Fruit fly (Drosophila melanogaster) whole organism, adult: ENCODE data around the gene SkpD.

Source experiments
- CG11617 ChIP-seq: fragments of 200-800 bp; sonication (Bioruptor generic); optimal IDR thresholded peaks from 2 replicates; lab custom pipeline; 2017; ENCODE audit warnings: mild to moderate bottlenecking, missing biosample characterization, missing genetic modification reagents, missing genetic modification characterization
- CG12768 ChIP-seq: fragments of 200-800 bp; sonication (Bioruptor generic); optimal IDR thresholded peaks from 2 replicates; lab custom pipeline; 2017; ENCODE audit warnings: missing biosample characterization, missing genetic modification characterization, mild to moderate bottlenecking, moderate library complexity, missing genetic modification reagents
- CG14711 ChIP-seq: fragments of 200-800 bp; sonication (Bioruptor generic); optimal IDR thresholded peaks from 2 replicates; lab custom pipeline; 2018; ENCODE audit warnings: missing biosample characterization, mild to moderate bottlenecking, missing genetic modification characterization, moderate library complexity
- CG1620 ChIP-seq: fragments of 200-800 bp; sonication (Bioruptor generic); optimal IDR thresholded peaks from 2 replicates; lab custom pipeline; 2016; ENCODE audit warnings: missing biosample characterization, missing genetic modification characterization
- CG33017 ChIP-seq: fragments of 200-800 bp; sonication (Bioruptor generic); optimal IDR thresholded peaks from 2 replicates; lab custom pipeline; 2018; ENCODE audit warnings: missing biosample characterization, mild to moderate bottlenecking, missing genetic modification characterization, moderate library complexity
- CG5204 ChIP-seq: fragments of 200-800 bp; sonication (Bioruptor generic); optimal IDR thresholded peaks from 2 replicates; lab custom pipeline; 2016; ENCODE audit warnings: missing biosample characterization, missing genetic modification characterization
- CG7045 ChIP-seq: fragments of 200-800 bp; sonication (Bioruptor generic); optimal IDR thresholded peaks from 2 replicates; lab custom pipeline; 2017; ENCODE audit warnings: missing biosample characterization, mild to moderate bottlenecking, missing genetic modification characterization
- CG7101 ChIP-seq: fragments of 200-800 bp; sonication (Bioruptor generic); optimal IDR thresholded peaks from 2 replicates; lab custom pipeline; 2018; ENCODE audit warnings: missing biosample characterization, mild to moderate bottlenecking, missing genetic modification characterization, moderate library complexity
- Clk ChIP-seq: fragments of 200-800 bp; sonication (Bioruptor generic); optimal IDR thresholded peaks from 2 replicates; lab custom pipeline; 2017; ENCODE audit warnings: missing biosample characterization, missing genetic modification characterization
- Crg-1 ChIP-seq: fragments of 200-800 bp; sonication (Bioruptor generic); optimal IDR thresholded peaks from 2 replicates; lab custom pipeline; 2016; ENCODE audit warnings: missing biosample characterization, missing genetic modification characterization
- Hr96 ChIP-seq: fragments of 200-800 bp; sonication (Bioruptor generic); optimal IDR thresholded peaks from 2 replicates; lab custom pipeline; 2016; ENCODE audit warnings: missing biosample characterization, missing genetic modification characterization
- Mnt ChIP-seq: fragments of 200-800 bp; sonication (Bioruptor generic); optimal IDR thresholded peaks from 2 replicates; lab custom pipeline; 2016; ENCODE audit warnings: missing biosample characterization, mild to moderate bottlenecking, missing genetic modification characterization
- bab1 ChIP-seq: fragments of 200-800 bp; sonication (Bioruptor generic); optimal IDR thresholded peaks from 3 replicates; lab custom pipeline; 2019; ENCODE audit warnings: missing biosample characterization, mild to moderate bottlenecking, missing genetic modification characterization, moderate library complexity
- cic ChIP-seq: fragments of 200-800 bp; sonication (Bioruptor generic); optimal IDR thresholded peaks from 2 replicates; lab custom pipeline; 2017; ENCODE audit warnings: missing biosample characterization, mild to moderate bottlenecking, missing genetic modification characterization, moderate library complexity
- cnc ChIP-seq, 2 experiments: fragments of >200 bp; optimal IDR thresholded peaks; 2 replicates each; lab custom pipeline; 2017
- kay ChIP-seq: fragments of 200-800 bp; sonication (Bioruptor generic); peaks from one replicate; lab custom pipeline; 2016; ENCODE audit warnings: missing biosample characterization, missing genetic modification characterization, borderline replicate concordance
- ovo ChIP-seq: fragments of 200-800 bp; sonication (Bioruptor generic); optimal IDR thresholded peaks from 2 replicates; lab custom pipeline; 2016; ENCODE audit warnings: missing biosample characterization, missing genetic modification characterization
- pad ChIP-seq: fragments of 200-800 bp; sonication (Bioruptor generic); optimal IDR thresholded peaks from 3 replicates; lab custom pipeline; 2017; ENCODE audit warnings: missing biosample characterization, missing genetic modification characterization, mild to moderate bottlenecking, moderate library complexity, missing genetic modification reagents
- tj ChIP-seq: fragments of 200-800 bp; sonication (Bioruptor generic); optimal IDR thresholded peaks from 3 replicates; lab custom pipeline; 2017; ENCODE audit warnings: missing biosample characterization, mild to moderate bottlenecking, missing genetic modification characterization, moderate library complexity
- toe ChIP-seq: fragments of 200-800 bp; sonication (Bioruptor generic); optimal IDR thresholded peaks from 2 replicates; lab custom pipeline; 2016; ENCODE audit warnings: missing biosample characterization, missing genetic modification characterization

Gene SkpD

DNA sequence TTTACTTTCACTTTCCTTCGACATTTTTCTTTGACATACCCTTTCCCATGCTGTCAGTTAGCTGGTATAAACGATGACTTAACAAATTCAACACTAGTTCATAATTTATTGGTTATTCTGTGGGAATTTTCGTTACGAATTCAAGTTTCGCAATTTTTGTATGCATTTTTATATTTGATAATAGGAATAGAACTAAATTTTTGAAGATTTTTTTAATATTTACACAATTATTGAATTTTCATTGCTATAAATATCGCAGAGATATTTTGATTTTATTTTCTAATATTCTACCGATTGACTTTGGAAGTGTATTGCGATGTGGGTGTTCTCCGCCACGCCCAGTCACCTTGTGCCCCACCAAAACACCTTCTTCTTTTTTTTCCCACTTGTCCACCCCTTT is 6.4 kb upstream of the SkpD start:
- TF ChIP-seq CG12768 (GFP tag; lab: Kevin White, UChicago) (no peak), CG5204 (GFP tag; lab: Kevin White, UChicago) (no peak), Crg-1 (GFP tag; lab: Kevin White, UChicago) (no peak), cnc (optimal IDR thresholded peaks at IDR 0.05; lab: Kevin White, UChicago) (no peak), CG7045 (no peak), toe (GFP tag; lab: Kevin White, UChicago) (no peak), kay (GFP tag; lab: Kevin White, UChicago) (no peak), tj (GFP tag; lab: Kevin White, UChicago) (no peak), bab1 (GFP tag; lab: Kevin White, UChicago) (no peak), cic (GFP tag; lab: Kevin White, UChicago) (no peak), pad (GFP tag; lab: Kevin White, UChicago) (no peak), Hr96 (GFP tag; lab: Kevin White, UChicago) (no peak), ovo (no peak), Mnt (GFP tag; lab: Kevin White, UChicago) (no peak), CG33017 (no peak), CG11617 (GFP tag; lab: Kevin White, UChicago) (no peak), CG1620 (GFP tag; lab: Kevin White, UChicago) (no peak), Clk (no peak), CG7101 (no peak), CG14711 (tag; lab: Kevin White, UChicago) (no peak)

DNA sequence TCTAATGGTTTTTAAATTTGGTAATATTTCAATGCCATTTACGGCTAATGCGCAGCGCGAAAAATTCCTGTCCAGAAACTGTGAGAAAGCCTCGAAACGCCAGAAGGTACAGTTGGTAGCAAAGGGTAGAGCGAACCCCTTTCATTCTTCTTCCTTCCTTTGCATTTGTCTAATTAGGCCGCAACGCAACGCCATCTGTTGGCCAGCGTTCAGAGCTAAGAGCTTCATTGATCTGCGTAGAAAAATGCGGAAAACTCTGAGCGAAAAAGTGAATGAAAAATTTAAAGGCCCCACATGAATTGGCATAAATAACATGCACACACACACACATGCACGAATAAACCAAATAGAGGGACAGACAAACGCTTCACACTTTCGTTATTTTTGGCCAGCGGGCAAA is 1.5 kb upstream of the SkpD start:
- TF ChIP-seq CG11617 (GFP tag; lab: Kevin White, UChicago) = no peak
- no peak for TF ChIP-seq bab1 (GFP tag; lab: Kevin White, UChicago)
- TF ChIP-seq CG5204 (GFP tag; lab: Kevin White, UChicago) = no peak
- no peak for TF ChIP-seq CG14711 (tag; lab: Kevin White, UChicago)
- no peak for TF ChIP-seq pad (GFP tag; lab: Kevin White, UChicago)
- TF ChIP-seq tj (GFP tag; lab: Kevin White, UChicago) = no peak

DNA sequence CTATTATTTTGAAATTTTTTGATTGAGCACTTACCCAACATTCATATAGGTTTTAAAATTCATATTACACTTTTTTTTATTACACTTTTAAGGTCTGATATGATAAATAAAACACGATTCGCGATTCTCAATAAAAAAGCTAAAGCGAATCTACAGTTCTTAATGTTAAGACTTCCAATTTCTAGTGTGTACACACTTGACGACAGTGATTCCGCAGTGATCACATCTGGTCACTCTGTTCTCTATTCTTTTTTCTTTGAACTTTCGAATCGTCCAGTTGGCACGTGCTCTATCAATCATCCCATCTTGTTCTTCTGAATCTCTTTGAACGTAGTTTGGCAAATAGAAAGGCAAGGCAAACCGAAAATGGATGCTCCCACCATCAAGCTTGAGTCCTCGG is 3.2 kb downstream of the SkpD start, which contains the start of gene SkpC:
Gene SkpC (plus strand): TSS at position 301 of the 400 bp plus-strand sequence.
- TF ChIP-seq toe (GFP tag; lab: Kevin White, UChicago) (no peak), CG7101 (no peak), ovo (no peak), CG7045 (no peak), CG1620 (GFP tag; lab: Kevin White, UChicago) (no peak), CG14711 (tag; lab: Kevin White, UChicago) (no peak), CG11617 (GFP tag; lab: Kevin White, UChicago) (no peak), Clk (no peak), kay (GFP tag; lab: Kevin White, UChicago) (no peak), CG5204 (GFP tag; lab: Kevin White, UChicago) (no peak), tj (GFP tag; lab: Kevin White, UChicago) (no peak), cic (GFP tag; lab: Kevin White, UChicago) (no peak), Hr96 (GFP tag; lab: Kevin White, UChicago) (no peak), cnc (optimal IDR thresholded peaks at IDR 0.05; lab: Kevin White, UChicago) (no peak), CG33017 (no peak), Mnt (GFP tag; lab: Kevin White, UChicago) (no peak), CG12768 (GFP tag; lab: Kevin White, UChicago) (no peak)

DNA sequence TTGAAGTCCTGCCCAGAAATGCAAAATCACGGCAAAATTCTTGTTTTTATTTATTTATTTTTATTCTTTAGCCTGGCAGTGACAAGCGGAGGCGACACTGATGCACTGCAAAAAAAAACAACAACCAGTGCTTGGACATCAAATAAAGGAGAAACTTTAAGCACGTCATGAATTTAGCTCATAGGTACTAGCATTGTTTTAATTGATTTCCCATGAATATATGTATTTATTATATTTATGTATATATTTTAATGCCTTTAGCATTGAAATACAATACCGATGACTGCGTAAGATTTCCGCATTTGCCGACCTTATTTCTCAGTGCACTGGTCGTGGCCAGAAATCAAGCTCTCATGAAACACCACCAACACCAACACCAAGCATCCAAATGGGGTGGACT is 6.1 kb downstream of the SkpD start:
- TF ChIP-seq CG5204 (GFP tag; lab: Kevin White, UChicago) (no peak), Mnt (GFP tag; lab: Kevin White, UChicago) (no peak), cic (GFP tag; lab: Kevin White, UChicago) (no peak)

DNA sequence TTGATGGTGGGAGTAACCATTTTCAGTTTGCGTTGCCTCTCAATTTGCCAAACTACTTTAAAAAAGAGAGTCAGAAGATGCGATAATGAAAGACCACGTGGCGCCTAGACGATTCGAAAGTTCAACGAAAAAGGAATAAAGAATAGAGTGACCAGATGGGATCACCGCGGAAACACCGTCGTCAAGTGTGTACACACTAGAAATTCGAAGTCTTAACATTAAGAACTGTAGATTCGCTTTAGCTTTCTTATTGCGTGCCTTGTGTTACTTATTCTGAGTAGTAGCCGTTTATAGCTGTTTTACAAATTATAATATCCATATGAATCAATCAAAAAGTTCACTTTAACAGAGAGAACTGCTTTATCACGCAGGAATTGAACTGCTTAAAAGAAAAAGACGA is 11.5 kb downstream of the SkpD start, which contains the start of gene SkpE:
Gene SkpE (minus strand): TSS at position 101 of the 400 bp plus-strand sequence.
- no peak for TF ChIP-seq Crg-1 (GFP tag; lab: Kevin White, UChicago)
- no peak for TF ChIP-seq Hr96 (GFP tag; lab: Kevin White, UChicago)
- no peak for TF ChIP-seq CG14711 (tag; lab: Kevin White, UChicago)
- no peak for TF ChIP-seq CG11617 (GFP tag; lab: Kevin White, UChicago)
- no peak for TF ChIP-seq CG12768 (GFP tag; lab: Kevin White, UChicago)

DNA sequence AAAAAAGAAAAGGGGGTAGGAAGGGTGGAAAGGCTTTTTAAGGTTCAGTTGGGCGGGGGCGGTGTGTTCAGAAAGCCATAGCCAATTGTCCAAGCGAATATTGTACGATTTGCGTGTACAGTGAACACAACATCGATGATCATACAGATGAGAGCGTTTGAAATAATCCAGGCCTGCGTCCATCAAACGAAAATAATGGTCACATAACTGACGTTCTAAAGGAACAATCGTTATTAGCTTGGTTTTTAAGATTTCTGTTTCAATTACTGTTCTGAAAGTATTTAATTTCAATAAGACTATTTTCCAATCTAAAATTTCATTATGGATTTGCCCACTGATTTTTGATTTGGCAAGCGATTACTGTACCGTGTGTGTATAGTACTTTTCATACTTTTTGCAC is 12.7 kb downstream of the SkpD start:
- TF ChIP-seq CG7045 (no peak), ovo (no peak), tj (GFP tag; lab: Kevin White, UChicago) (no peak), cnc (optimal IDR thresholded peaks at IDR 0.05; lab: Kevin White, UChicago) (no peak), CG5204 (GFP tag; lab: Kevin White, UChicago) (no peak), CG14711 (tag; lab: Kevin White, UChicago) (no peak), Crg-1 (GFP tag; lab: Kevin White, UChicago) (no peak), pad (GFP tag; lab: Kevin White, UChicago) (no peak), CG33017 (no peak), kay (GFP tag; lab: Kevin White, UChicago) (no peak), cic (GFP tag; lab: Kevin White, UChicago) (no peak), bab1 (GFP tag; lab: Kevin White, UChicago) (no peak), toe (GFP tag; lab: Kevin White, UChicago) (no peak), Clk (no peak), CG1620 (GFP tag; lab: Kevin White, UChicago) (no peak), Hr96 (GFP tag; lab: Kevin White, UChicago) (no peak), CG11617 (GFP tag; lab: Kevin White, UChicago) (no peak), Mnt (GFP tag; lab: Kevin White, UChicago) (no peak)
